Fruit fly (Drosophila melanogaster) whole organism, pupa: ENCODE results near the gene CG13244.

ENCODE experiments used
- CG15710 ChIP-seq: fragments of 200-800 bp; sonication (Bioruptor generic); optimal IDR thresholded peaks from 2 replicates; lab custom pipeline; 2018; ENCODE audit warnings: missing biosample characterization, mild to moderate bottlenecking, missing genetic modification characterization, moderate library complexity
- CG8159 ChIP-seq: fragments of 200-800 bp; sonication (Bioruptor generic); optimal IDR thresholded peaks from 3 replicates; lab custom pipeline; 2018; ENCODE audit warnings: missing biosample characterization, mild to moderate bottlenecking, missing genetic modification characterization, moderate library complexity
- D1 ChIP-seq: fragments of 200-800 bp; sonication (Bioruptor generic); optimal IDR thresholded peaks from 2 replicates; lab custom pipeline; 2018; ENCODE audit warnings: missing biosample characterization, mild to moderate bottlenecking, missing genetic modification characterization, moderate library complexity
- Ets98B ChIP-seq: fragments of 200-800 bp; sonication (Bioruptor generic); IDR thresholded peaks from 2 replicates; pipeline ENCODE4 v1.3.6; 2022; ENCODE audit warnings: missing biosample characterization, missing genetic modification characterization
- Pif1B ChIP-seq: fragments of 200-800 bp; sonication (Bioruptor generic); optimal IDR thresholded peaks from 3 replicates; lab custom pipeline; 2016; ENCODE audit warnings: missing biosample characterization, missing genetic modification characterization
- rn ChIP-seq: fragments of 200-800 bp; sonication (Bioruptor generic); IDR thresholded peaks from 2 replicates; pipeline ENCODE4 v1.3.6; 2022; ENCODE audit warnings: missing biosample characterization, missing genetic modification characterization

dm6 chr2L:15903725-15904124, 13.0 kb upstream of the CG13244 start:
- no peak for TF ChIP-seq Pif1B (GFP tag; lab: Kevin White, UChicago)
- TF ChIP-seq Ets98B (GFP tag; lab: Robert Waterston, UW): no peak
- TF ChIP-seq D1: no peak
- TF ChIP-seq CG8159 (tag; lab: Kevin White, UChicago): no peak
- no peak for TF ChIP-seq CG15710 (tag; lab: Kevin White, UChicago)
- TF ChIP-seq rn (GFP tag; lab: Robert Waterston, UW): no peak
